Worm (Caenorhabditis elegans) whole organism, L4 larva: ENCODE data around the gene K08E5.5.

Experiments used
- D1046.2 ChIP-seq: fragments of 200-800 bp; sonication (Bioruptor generic); IDR thresholded peaks from 2 replicates; pipeline ENCODE4 v1.3.6; 2022; ENCODE audit warnings: missing genetic modification characterization, missing compliant biosample characterization
- F26F4.8 ChIP-seq: fragments of 200-800 bp; sonication (Bioruptor generic); conservative IDR thresholded peaks from 2 replicates; pipeline ENCODE4 v1.3.6; 2022; ENCODE audit warnings: missing genetic modification characterization, missing compliant biosample characterization
- F37D6.2 ChIP-seq: sonication (generic microtip); optimal IDR thresholded peaks from 2 replicates; lab custom pipeline; 2016; ENCODE audit warnings: mild to moderate bottlenecking, missing genetic modification characterization, missing compliant biosample characterization
- R02D3.7 ChIP-seq: fragments of 150-350 bp; sonication (generic microtip); optimal IDR thresholded peaks from 3 replicates; lab custom pipeline; 2014; ENCODE audit warnings: missing biosample characterization, missing genetic modification characterization
- T26A8.4 ChIP-seq: fragments of 200-800 bp; sonication (Bioruptor generic); IDR thresholded peaks from 2 replicates; pipeline ENCODE4 v1.3.6; 2022; ENCODE audit warnings: missing genetic modification characterization, missing compliant biosample characterization
- Y48G9A.11 ChIP-seq: fragments of 200-800 bp; sonication (Bioruptor generic); IDR thresholded peaks from 2 replicates; pipeline ENCODE4 v1.3.6; 2022; ENCODE audit warnings: missing genetic modification reagents, missing genetic modification characterization, missing compliant biosample characterization
- arid-1 ChIP-seq: fragments of 200-800 bp; sonication (Bioruptor generic); conservative IDR thresholded peaks from 2 replicates; pipeline ENCODE4 v1.3.6; 2022; ENCODE audit warnings: missing genetic modification reagents, missing genetic modification characterization, missing compliant biosample characterization
- ceh-44 ChIP-seq: fragments of 200-800 bp; sonication (Bioruptor generic); IDR thresholded peaks from 2 replicates; pipeline ENCODE4 v1.3.6; 2022; ENCODE audit warnings: missing genetic modification reagents, missing genetic modification characterization, missing compliant biosample characterization
- ceh-62 ChIP-seq: sonication (generic microtip); optimal IDR thresholded peaks from 2 replicates; lab custom pipeline; 2017; ENCODE audit warnings: missing biosample characterization, missing genetic modification characterization
- ceh-82 ChIP-seq: sonication (generic microtip); optimal IDR thresholded peaks from 2 replicates; lab custom pipeline; 2017; ENCODE audit warnings: missing biosample characterization, missing genetic modification characterization
- ctbp-1 ChIP-seq: fragments of 200-800 bp; sonication (Bioruptor generic); IDR thresholded peaks from 2 replicates; pipeline ENCODE4 v1.3.6; 2022; ENCODE audit warnings: missing genetic modification reagents, missing genetic modification characterization, missing compliant biosample characterization
- daf-12 ChIP-seq: fragments of 150-350 bp; optimal IDR thresholded peaks from 2 replicates; lab custom pipeline; 2014; ENCODE audit warnings: missing biosample characterization, missing genetic modification reagents, missing genetic modification characterization
- daf-19 ChIP-seq: fragments of 200-800 bp; sonication (Bioruptor generic); conservative IDR thresholded peaks from 2 replicates; pipeline ENCODE4 v1.3.6; 2022; ENCODE audit warnings: missing genetic modification characterization, missing compliant biosample characterization
- dmd-8 ChIP-seq: fragments of 200-800 bp; sonication (Bioruptor generic); IDR thresholded peaks from 2 replicates; pipeline ENCODE4 v1.3.6; 2022; ENCODE audit warnings: missing genetic modification characterization, missing compliant biosample characterization
- dmd-9 ChIP-seq: fragments of 200-800 bp; sonication (Bioruptor generic); IDR thresholded peaks from 2 replicates; pipeline ENCODE4 v1.3.6; 2022; ENCODE audit warnings: missing genetic modification reagents, missing genetic modification characterization, missing compliant biosample characterization
- egl-43 ChIP-seq: fragments of 200-800 bp; sonication (Bioruptor generic); IDR thresholded peaks from 2 replicates; pipeline ENCODE4 v1.3.6; 2022; ENCODE audit warnings: missing genetic modification reagents, missing genetic modification characterization, missing compliant biosample characterization
- gei-8 ChIP-seq: fragments of 200-800 bp; sonication (Bioruptor generic); optimal IDR thresholded peaks from 2 replicates; lab custom pipeline; 2018; ENCODE audit warnings: mild to moderate bottlenecking, missing genetic modification characterization, missing compliant biosample characterization
- hif-1 ChIP-seq, 2 experiments: sonication (generic microtip); optimal IDR thresholded peaks; 2 replicates each; lab custom pipeline; 2016 to 2017; ENCODE audit warnings: missing compliant biosample characterization in 2 of 2, missing genetic modification characterization in 2 of 2, missing genetic modification reagents in 2 of 2, missing genotype in 2 of 2, mild to moderate bottlenecking in 1 of 2
- hlh-11 ChIP-seq: fragments of 200-800 bp; sonication (Bioruptor generic); optimal IDR thresholded peaks from 2 replicates; lab custom pipeline; 2018; ENCODE audit warnings: mild to moderate bottlenecking, missing genetic modification characterization, missing compliant biosample characterization
- hlh-30 ChIP-seq: sonication (generic microtip); optimal IDR thresholded peaks from 2 replicates; lab custom pipeline; 2017; ENCODE audit warnings: antibody characterized with exemption, mild to moderate bottlenecking, missing genetic modification characterization, missing compliant biosample characterization; ENCODE audit not compliant: insufficient read depth
- hmg-1.1 ChIP-seq: fragments of 200-800 bp; sonication (Bioruptor generic); IDR thresholded peaks from 2 replicates; pipeline ENCODE4 v1.3.6; 2022; ENCODE audit warnings: missing genetic modification reagents, missing genetic modification characterization, missing compliant biosample characterization
- lin-13 ChIP-seq: fragments of 150-350 bp; optimal IDR thresholded peaks from 2 replicates; lab custom pipeline; 2014; ENCODE audit warnings: missing biosample characterization, missing genetic modification reagents, missing genetic modification characterization
- lin-38 ChIP-seq: fragments of 200-800 bp; sonication (Bioruptor generic); IDR thresholded peaks from 2 replicates; pipeline ENCODE4 v1.3.6; 2022; ENCODE audit warnings: missing genetic modification reagents, missing genetic modification characterization, missing compliant biosample characterization
- madf-9 ChIP-seq: fragments of 200-800 bp; sonication (Bioruptor generic); conservative IDR thresholded peaks from 2 replicates; pipeline ENCODE4 v1.3.6; 2022; ENCODE audit warnings: missing genetic modification reagents, missing genetic modification characterization, missing compliant biosample characterization
- mdt-29 ChIP-seq: fragments of 200-800 bp; sonication (Bioruptor generic); IDR thresholded peaks from 2 replicates; pipeline ENCODE4 v1.3.6; 2022; ENCODE audit warnings: missing genetic modification reagents, missing genetic modification characterization, missing compliant biosample characterization
- mep-1 ChIP-seq: fragments of 150-350 bp; sonication (generic microtip); optimal IDR thresholded peaks from 3 replicates; lab custom pipeline; 2014; ENCODE audit warnings: missing biosample characterization, missing genetic modification characterization
- mes-2 ChIP-seq: sonication (generic microtip); optimal IDR thresholded peaks from 2 replicates; lab custom pipeline; 2016; ENCODE audit warnings: missing genotype, mild to moderate bottlenecking, missing genetic modification characterization, missing compliant biosample characterization; ENCODE audit not compliant: poor library complexity, severe bottlenecking
- mxl-3 ChIP-seq: fragments of 200-800 bp; sonication (Bioruptor generic); optimal IDR thresholded peaks from 2 replicates; lab custom pipeline; 2018; ENCODE audit warnings: mild to moderate bottlenecking, missing genetic modification characterization, missing compliant biosample characterization
- nhr-102 ChIP-seq: sonication (generic microtip); optimal IDR thresholded peaks from 2 replicates; lab custom pipeline; 2016; ENCODE audit warnings: mild to moderate bottlenecking, missing genetic modification characterization, moderate library complexity, missing compliant biosample characterization
- nhr-28 ChIP-seq: fragments of 150-350 bp; optimal IDR thresholded peaks from 2 replicates; lab custom pipeline; 2014; ENCODE audit warnings: missing biosample characterization, missing genetic modification characterization
- nhr-42 ChIP-seq: fragments of 200-800 bp; sonication (Bioruptor generic); IDR thresholded peaks from 2 replicates; pipeline ENCODE4 v1.3.6; 2022; ENCODE audit warnings: missing genetic modification characterization, missing compliant biosample characterization
- pqm-1 ChIP-seq: sonication (generic microtip); optimal IDR thresholded peaks from 2 replicates; lab custom pipeline; 2017; ENCODE audit warnings: missing biosample characterization, missing genetic modification characterization
- saeg-2 ChIP-seq: fragments of 200-800 bp; sonication (Bioruptor generic); IDR thresholded peaks from 2 replicates; pipeline ENCODE4 v1.3.6; 2022; ENCODE audit warnings: missing genetic modification reagents, missing genetic modification characterization, missing compliant biosample characterization
- snpc-4 ChIP-seq: fragments of 150-350 bp; optimal IDR thresholded peaks from 2 replicates; lab custom pipeline; 2014; ENCODE audit warnings: missing biosample characterization, missing genetic modification characterization
- spr-1 ChIP-seq: sonication (generic microtip); optimal IDR thresholded peaks from 2 replicates; lab custom pipeline; 2016; ENCODE audit warnings: mild to moderate bottlenecking, missing genetic modification characterization, missing compliant biosample characterization
- tra-1 ChIP-seq: fragments of 200-800 bp; sonication (Bioruptor generic); IDR thresholded peaks from 2 replicates; pipeline ENCODE4 v1.3.6; 2022; ENCODE audit warnings: missing genetic modification reagents, missing genetic modification characterization, missing compliant biosample characterization
- unc-130 ChIP-seq: sonication (generic microtip); optimal IDR thresholded peaks from 2 replicates; lab custom pipeline; 2016; ENCODE audit warnings: missing genetic modification reagents, missing genetic modification characterization, missing compliant biosample characterization
- unc-39 ChIP-seq: sonication (generic microtip); optimal IDR thresholded peaks from 2 replicates; lab custom pipeline; 2017; ENCODE audit warnings: missing biosample characterization, missing genetic modification characterization
- vab-7 ChIP-seq: fragments of 200-800 bp; sonication (Bioruptor generic); IDR thresholded peaks from 2 replicates; pipeline ENCODE4 v1.3.6; 2022; ENCODE audit warnings: missing genetic modification reagents, missing genetic modification characterization, missing compliant biosample characterization
- ztf-11 ChIP-seq: fragments of 150-350 bp; optimal IDR thresholded peaks from 2 replicates; lab custom pipeline; 2014; ENCODE audit warnings: missing biosample characterization, missing genetic modification characterization
- ztf-7 ChIP-seq: fragments of 150-350 bp; optimal IDR thresholded peaks from 2 replicates; lab custom pipeline; 2014; ENCODE audit warnings: missing biosample characterization, missing genetic modification characterization

K08E5.5 gene

ce11 chrIII:10123586-10124233 lies 36.6 kb downstream of the K08E5.5 start, which contains the start of gene ttll-4 (continued):
- no peak for TF ChIP-seq ceh-62 (tag; lab: Kevin White, UChicago)
- peak; percentile 22 for TF ChIP-seq lin-13 (GFP tag; lab: Kevin White, UChicago)
- no peak for TF ChIP-seq F37D6.2 (tag; lab: Kevin White, UChicago)
- TF ChIP-seq ztf-7: no peak
- no peak for TF ChIP-seq mxl-3
- no peak for TF ChIP-seq ztf-11 (tag; lab: Kevin White, UChicago)
- TF ChIP-seq mes-2 (tag; lab: Kevin White, UChicago): peak; percentile 94
- TF ChIP-seq ceh-82 (tag; lab: Kevin White, UChicago): no peak
- peak; percentile 37; the same call in 1 of the 2 replicates for TF ChIP-seq egl-43 (GFP tag; lab: Robert Waterston, UW)
- TF ChIP-seq unc-39: no peak
- peak; percentile 53 for TF ChIP-seq ctbp-1 (GFP tag; lab: Robert Waterston, UW)
- TF ChIP-seq nhr-42 (GFP tag; lab: Robert Waterston, UW): 0 out of 2 replicates have a peak, but pooled peaks have one; percentile 37
- TF ChIP-seq Y48G9A.11 (GFP tag; lab: Robert Waterston, UW): peak; percentile 64
- TF ChIP-seq vab-7 (GFP tag; lab: Robert Waterston, UW): peak; percentile 87
- TF ChIP-seq mdt-29 (GFP tag; lab: Robert Waterston, UW): 0 out of 2 replicates have a peak, but pooled peaks have one; percentile 39
- TF ChIP-seq mep-1: peak; percentile 39
- peak; percentile 62; the same call in 1 of the 2 replicates for TF ChIP-seq hmg-1.1 (GFP tag; lab: Robert Waterston, UW)
- no peak for TF ChIP-seq arid-1 (GFP tag; lab: Robert Waterston, UW)
- TF ChIP-seq gei-8 (GFP tag; lab: Kevin White, UChicago): no peak
- no peak for TF ChIP-seq nhr-102 (tag; lab: Kevin White, UChicago)
- TF ChIP-seq madf-9 (GFP tag; lab: Robert Waterston, UW): 0 out of 2 replicates have a peak, but pooled peaks have one; percentile 52
- no peak for TF ChIP-seq daf-12
- TF ChIP-seq T26A8.4 (GFP tag; lab: Robert Waterston, UW): no peak; the same call in 1 of the 2 replicates
- no peak for TF ChIP-seq F26F4.8
- peak; percentile 95 for TF ChIP-seq lin-38 (GFP tag; lab: Robert Waterston, UW)
- no peak for TF ChIP-seq pqm-1 (tag; lab: Kevin White, UChicago)
- TF ChIP-seq D1046.2: peak; percentile 21; the same call in 1 of the 2 replicates
- 0 out of 2 replicates have a peak, but pooled peaks have one; percentile 21 for TF ChIP-seq tra-1 (GFP tag; lab: Robert Waterston, UW)
- TF ChIP-seq hif-1 (tag; optimal IDR thresholded peaks at IDR 0.05; lab: Kevin White, UChicago): peak in 1 of 2 experiments; percentile 20
- peak; percentile 40 for TF ChIP-seq R02D3.7 (tag; lab: Kevin White, UChicago)
- peak; percentile 72 for TF ChIP-seq dmd-9 (GFP tag; lab: Robert Waterston, UW)
- no peak for TF ChIP-seq saeg-2 (GFP tag; lab: Robert Waterston, UW)
- TF ChIP-seq spr-1 (tag; lab: Kevin White, UChicago): no peak
- no peak for TF ChIP-seq snpc-4 (tag; lab: Kevin White, UChicago)
- TF ChIP-seq daf-19 (GFP tag; lab: Robert Waterston, UW): no peak
- TF ChIP-seq dmd-8: no peak
- peak; percentile 16 for TF ChIP-seq hlh-11
- no peak for TF ChIP-seq hlh-30 (tag; lab: Kevin White, UChicago)
- peak; percentile 57 for TF ChIP-seq unc-130 (GFP tag; lab: Kevin White, UChicago)
- TF ChIP-seq nhr-28: no peak
- TF ChIP-seq ceh-44 (GFP tag; lab: Robert Waterston, UW): 0 out of 2 replicates have a peak, but pooled peaks have one; percentile 23
- TF ChIP-seq, all 104 proteins: peak for 26
